Fruit fly (Drosophila melanogaster) whole organism, embryonic: ENCODE measurements around the gene CG6607.

Experiments used
- ATbp ChIP-seq: fragments of 200-800 bp; sonication (Bioruptor generic); optimal IDR thresholded peaks from 2 replicates; lab custom pipeline; 2017; ENCODE audit warnings: missing biosample characterization, mild to moderate bottlenecking, missing genetic modification characterization, missing genetic modification reagents
- Atf-2 ChIP-seq: fragments of 200-800 bp; sonication (Bioruptor generic); optimal IDR thresholded peaks from 2 replicates; lab custom pipeline; 2016; ENCODE audit warnings: missing biosample characterization, missing genetic modification characterization
- CG10147 ChIP-seq: fragments of 200-800 bp; sonication (Bioruptor generic); optimal IDR thresholded peaks from 2 replicates; lab custom pipeline; 2019; ENCODE audit warnings: missing biosample characterization, mild to moderate bottlenecking, missing genetic modification characterization, moderate library complexity
- CG10274 ChIP-seq: fragments of 200-800 bp; sonication (Bioruptor generic); optimal IDR thresholded peaks from 3 replicates; lab custom pipeline; 2017; ENCODE audit warnings: missing biosample characterization, mild to moderate bottlenecking, missing genetic modification characterization
- CG10366 ChIP-seq: fragments of 200-800 bp; sonication (Bioruptor generic); IDR thresholded peaks from 2 replicates; pipeline ENCODE4 v1.3.6; 2022; ENCODE audit warnings: missing biosample characterization, missing genetic modification characterization
- CG11398 ChIP-seq: fragments of 200-800 bp; sonication (Bioruptor generic); optimal IDR thresholded peaks from 2 replicates; lab custom pipeline; 2016; ENCODE audit warnings: missing biosample characterization, missing genetic modification characterization
- CG11504 ChIP-seq: fragments of 200-800 bp; sonication (Bioruptor generic); optimal IDR thresholded peaks from 3 replicates; lab custom pipeline; 2019; ENCODE audit warnings: missing biosample characterization, mild to moderate bottlenecking, missing genetic modification characterization, moderate library complexity
- CG12071 ChIP-seq: fragments of 200-800 bp; sonication (Bioruptor generic); optimal IDR thresholded peaks from 3 replicates; lab custom pipeline; 2018; ENCODE audit warnings: missing biosample characterization, mild to moderate bottlenecking, missing genetic modification characterization
- CG13287 ChIP-seq: fragments of 200-800 bp; sonication (Bioruptor generic); IDR thresholded peaks from 2 replicates; pipeline ENCODE4 v1.3.6; 2022; ENCODE audit warnings: missing biosample characterization, missing genetic modification characterization; ENCODE audit not compliant: partially characterized antibody
- CG15269 ChIP-seq: fragments of 200-800 bp; sonication (Bioruptor generic); optimal IDR thresholded peaks from 2 replicates; lab custom pipeline; 2018; ENCODE audit warnings: missing biosample characterization, mild to moderate bottlenecking, missing genetic modification characterization, moderate library complexity
- CG15479 ChIP-seq: fragments of 200-800 bp; sonication (Bioruptor generic); optimal IDR thresholded peaks from 3 replicates; lab custom pipeline; 2019; ENCODE audit warnings: missing biosample characterization, mild to moderate bottlenecking, missing genetic modification characterization, moderate library complexity
- CG17186 ChIP-seq: fragments of 200-800 bp; sonication (Bioruptor generic); optimal IDR thresholded peaks from 3 replicates; lab custom pipeline; 2017; ENCODE audit warnings: missing biosample characterization, missing genetic modification reagents, missing genetic modification characterization
- CG2199 ChIP-seq: fragments of 200-800 bp; sonication (Bioruptor generic); IDR thresholded peaks from 3 replicates; pipeline ENCODE4 v1.3.6; 2022; ENCODE audit warnings: missing biosample characterization, missing genetic modification characterization
- CG30431 ChIP-seq: fragments of 200-800 bp; sonication (Bioruptor generic); optimal IDR thresholded peaks from 2 replicates; lab custom pipeline; 2017; ENCODE audit warnings: missing biosample characterization, missing genetic modification characterization
- CG3065 ChIP-seq: fragments of 200-800 bp; sonication (Bioruptor generic); optimal IDR thresholded peaks from 2 replicates; lab custom pipeline; 2016; ENCODE audit warnings: missing biosample characterization, missing genetic modification characterization
- CG32772 ChIP-seq: fragments of 200-800 bp; sonication (Bioruptor generic); IDR thresholded peaks from 2 replicates; pipeline ENCODE4 v1.3.6; 2022; ENCODE audit warnings: missing biosample characterization, missing genetic modification characterization
- CG34422 ChIP-seq: fragments of 200-800 bp; sonication (Bioruptor generic); IDR thresholded peaks from 3 replicates; pipeline ENCODE4 v1.3.6; 2022; ENCODE audit warnings: missing biosample characterization, missing genetic modification characterization
- CG5953 ChIP-seq: fragments of 200-800 bp; sonication (Bioruptor generic); IDR thresholded peaks from 2 replicates; pipeline ENCODE4 v1.3.6; 2022; ENCODE audit warnings: missing biosample characterization, missing genetic modification characterization
- CG7556 ChIP-seq: fragments of 200-800 bp; sonication (Bioruptor generic); optimal IDR thresholded peaks from 2 replicates; lab custom pipeline; 2017; ENCODE audit warnings: missing biosample characterization, mild to moderate bottlenecking, missing genetic modification characterization
- CG7928 ChIP-seq: fragments of 200-800 bp; sonication (Bioruptor generic); optimal IDR thresholded peaks from 2 replicates; lab custom pipeline; 2017; ENCODE audit warnings: missing biosample characterization, mild to moderate bottlenecking, missing genetic modification characterization
- CG8478 ChIP-seq: fragments of >200 bp; optimal IDR thresholded peaks from 2 replicates; lab custom pipeline; 2018
- Chrac-16 ChIP-seq: fragments of 200-800 bp; sonication (Bioruptor generic); optimal IDR thresholded peaks from 3 replicates; lab custom pipeline; 2016; ENCODE audit warnings: missing biosample characterization, missing genetic modification characterization
- CoRest ChIP-seq: fragments of 200-800 bp; sonication (Bioruptor generic); optimal IDR thresholded peaks from 3 replicates; lab custom pipeline; 2018; ENCODE audit warnings: missing biosample characterization, mild to moderate bottlenecking, missing genetic modification characterization, moderate library complexity
- Fer2 ChIP-seq: fragments of 200-800 bp; sonication (Bioruptor generic); optimal IDR thresholded peaks from 2 replicates; lab custom pipeline; 2018; ENCODE audit warnings: missing biosample characterization, mild to moderate bottlenecking, missing genetic modification characterization, moderate library complexity
- Fer3 ChIP-seq: fragments of 200-800 bp; sonication (Bioruptor generic); optimal IDR thresholded peaks from 2 replicates; lab custom pipeline; 2018; ENCODE audit warnings: missing biosample characterization, mild to moderate bottlenecking, missing genetic modification characterization, moderate library complexity
- Hey ChIP-seq: fragments of 200-800 bp; sonication (Bioruptor generic); optimal IDR thresholded peaks from 3 replicates; lab custom pipeline; 2018; ENCODE audit warnings: missing biosample characterization, mild to moderate bottlenecking, missing genetic modification characterization
- NC2β ChIP-seq: fragments of 200-800 bp; sonication (Bioruptor generic); optimal IDR thresholded peaks from 2 replicates; lab custom pipeline; 2016; ENCODE audit warnings: missing biosample characterization, missing genetic modification characterization
- Neu2 ChIP-seq: fragments of 200-800 bp; sonication (Bioruptor generic); optimal IDR thresholded peaks from 3 replicates; lab custom pipeline; 2016; ENCODE audit warnings: missing biosample characterization, missing genetic modification characterization, borderline replicate concordance
- Nf-YB ChIP-seq: fragments of 200-800 bp; sonication (Bioruptor generic); optimal IDR thresholded peaks from 3 replicates; lab custom pipeline; 2019; ENCODE audit warnings: missing biosample characterization, mild to moderate bottlenecking, missing genetic modification characterization, moderate library complexity
- Opbp ChIP-seq: fragments of 200-800 bp; sonication (Bioruptor generic); IDR thresholded peaks from 3 replicates; pipeline ENCODE4 v1.3.6; 2022; ENCODE audit warnings: missing biosample characterization, missing genetic modification characterization; ENCODE audit not compliant: partially characterized antibody
- Sry-δ ChIP-seq: fragments of 200-800 bp; sonication (Bioruptor generic); optimal IDR thresholded peaks from 2 replicates; lab custom pipeline; 2016; ENCODE audit warnings: missing biosample characterization, missing genetic modification characterization
- Trl ChIP-seq, 3 experiments: fragments of >200 bp in 2 of 3; fragments of 200-800 bp in 1 of 3; sonication (Bioruptor generic) in 1 of 3; optimal IDR thresholded peaks; 2 replicates in 1 of 3; 3 replicates in 2 of 3; lab custom pipeline; 2016 to 2017; ENCODE audit warnings: missing biosample characterization in 1 of 3, missing genetic modification characterization in 1 of 3
- caup ChIP-seq: fragments of 200-800 bp; sonication (Bioruptor generic); optimal IDR thresholded peaks from 3 replicates; lab custom pipeline; 2017; ENCODE audit warnings: missing biosample characterization, mild to moderate bottlenecking, missing genetic modification characterization, moderate library complexity; ENCODE audit not compliant: severe bottlenecking
- chinmo ChIP-seq: fragments of 200-800 bp; sonication (Bioruptor generic); IDR thresholded peaks from 4 replicates; pipeline ENCODE4 v1.3.6; 2022; ENCODE audit warnings: missing biosample characterization, missing genetic modification characterization; ENCODE audit not compliant: partially characterized antibody
- dysf ChIP-seq: fragments of 200-800 bp; sonication (Bioruptor generic); IDR thresholded peaks from 3 replicates; pipeline ENCODE4 v1.3.6; 2022; ENCODE audit warnings: missing biosample characterization, missing genetic modification characterization
- fd96Cb ChIP-seq: fragments of 200-800 bp; sonication (Bioruptor generic); optimal IDR thresholded peaks from 2 replicates; lab custom pipeline; 2018; ENCODE audit warnings: missing biosample characterization, mild to moderate bottlenecking, missing genetic modification characterization, moderate library complexity
- gem ChIP-seq: fragments of 200-800 bp; sonication (Bioruptor generic); optimal IDR thresholded peaks from 2 replicates; lab custom pipeline; 2019; ENCODE audit warnings: missing biosample characterization, mild to moderate bottlenecking, missing genetic modification characterization, moderate library complexity
- gt ChIP-seq: fragments of 200-800 bp; sonication (Bioruptor generic); IDR thresholded peaks from 2 replicates; pipeline ENCODE4 v1.3.6; 2022; ENCODE audit warnings: missing biosample characterization, missing genetic modification characterization
- p53 ChIP-seq: fragments of 200-800 bp; sonication (Bioruptor generic); optimal IDR thresholded peaks from 2 replicates; lab custom pipeline; 2016; ENCODE audit warnings: missing biosample characterization, missing genetic modification characterization
- pzg ChIP-seq: fragments of 200-800 bp; sonication (Bioruptor generic); optimal IDR thresholded peaks from 3 replicates; lab custom pipeline; 2018; ENCODE audit warnings: missing biosample characterization, mild to moderate bottlenecking, missing genetic modification characterization, moderate library complexity
- schlank ChIP-seq: fragments of 200-800 bp; sonication (Bioruptor generic); optimal IDR thresholded peaks from 2 replicates; lab custom pipeline; 2018; ENCODE audit warnings: missing biosample characterization, mild to moderate bottlenecking, missing genetic modification characterization
- scrt ChIP-seq: fragments of 200-800 bp; sonication (Bioruptor generic); optimal IDR thresholded peaks from 2 replicates; lab custom pipeline; 2018; ENCODE audit warnings: missing biosample characterization, mild to moderate bottlenecking, missing genetic modification characterization, moderate library complexity
- sens-2 ChIP-seq: fragments of 200-800 bp; sonication (Bioruptor generic); IDR thresholded peaks from 2 replicates; pipeline ENCODE4 v1.3.6; 2022; ENCODE audit warnings: missing biosample characterization, missing genetic modification characterization
- tio ChIP-seq: fragments of 200-800 bp; sonication (Bioruptor generic); optimal IDR thresholded peaks from 2 replicates; lab custom pipeline; 2017; ENCODE audit warnings: missing biosample characterization, missing genetic modification characterization, inconsistent platforms
- wdn ChIP-seq: fragments of 200-800 bp; sonication (Bioruptor generic); IDR thresholded peaks from 2 replicates; pipeline ENCODE4 v1.3.6; 2022; ENCODE audit warnings: missing biosample characterization, missing genetic modification characterization

The CG6607 gene

dm6 chr3R:24571386-24572124 is 43.7 kb downstream of the CG6607 start (continued):
- TF ChIP-seq gem (tag; lab: Kevin White, UChicago), result no peak
- TF ChIP-seq Chrac-16 (GFP tag; lab: Kevin White, UChicago), result no peak
- TF ChIP-seq CG8478, result no peak
- TF ChIP-seq dysf (GFP tag; lab: Robert Waterston, UW), result no peak
- TF ChIP-seq CG11398 (GFP tag; lab: Kevin White, UChicago), result no peak
- TF ChIP-seq CG15479 (GFP tag; lab: Kevin White, UChicago), result no peak
- no peak for TF ChIP-seq Sry-δ (GFP tag; lab: Kevin White, UChicago)
- no peak; the same call in 2 of the 3 replicates for TF ChIP-seq CG34422 (GFP tag; lab: Robert Waterston, UW)
- TF ChIP-seq CG10366 (GFP tag; lab: Robert Waterston, UW), result no peak
- no peak for TF ChIP-seq CG2199 (GFP tag; lab: Robert Waterston, UW)
- TF ChIP-seq gt, result no peak
- no peak for TF ChIP-seq wdn (GFP tag; lab: Robert Waterston, UW)
- TF ChIP-seq ATbp (GFP tag; lab: Kevin White, UChicago), result no peak
- no peak for TF ChIP-seq CG15269 (tag; lab: Kevin White, UChicago)
- TF ChIP-seq Fer3, result peak; percentile 52
- TF ChIP-seq CG12071, result peak; percentile 16
- no peak for TF ChIP-seq pzg (GFP tag; lab: Kevin White, UChicago)
- no peak for TF ChIP-seq Hey
- TF ChIP-seq Fer2 (tag; lab: Kevin White, UChicago), result no peak
- no peak for TF ChIP-seq Nf-YB (GFP tag; lab: Kevin White, UChicago)
- TF ChIP-seq p53, result no peak
- no peak for TF ChIP-seq CG7556 (GFP tag; lab: Kevin White, UChicago)
- TF ChIP-seq tio (GFP tag; lab: Kevin White, UChicago), result no peak
- no peak for TF ChIP-seq CG7928 (GFP tag; lab: Kevin White, UChicago)
- TF ChIP-seq CoRest, result no peak
- no peak for TF ChIP-seq CG32772 (GFP tag; lab: Robert Waterston, UW)
- TF ChIP-seq CG11504 (tag; lab: Kevin White, UChicago), result no peak
- no peak for TF ChIP-seq CG10147 (GFP tag; lab: Kevin White, UChicago)
- peak; percentile 21 for TF ChIP-seq caup
- TF ChIP-seq CG5953 (GFP tag; lab: Robert Waterston, UW), result no peak
- TF ChIP-seq sens-2 (GFP tag; lab: Robert Waterston, UW), result no peak
- TF ChIP-seq fd96Cb (tag; lab: Kevin White, UChicago), result no peak
- no peak for TF ChIP-seq CG10274 (GFP tag; lab: Kevin White, UChicago)
- TF ChIP-seq CG30431 (GFP tag; lab: Kevin White, UChicago), result no peak
- TF ChIP-seq CG17186 (GFP tag; lab: Kevin White, UChicago), result no peak
- peak; percentile 82 to 95 for TF ChIP-seq Trl (optimal IDR thresholded peaks at IDR 0.05; lab: Kevin White, UChicago)
- TF ChIP-seq Trl (GFP tag; optimal IDR thresholded peaks at IDR 0.05; lab: Kevin White, UChicago), result no peak
- TF ChIP-seq NC2β, result no peak
- TF ChIP-seq Neu2, result no peak
- no peak for TF ChIP-seq Atf-2 (GFP tag; lab: Kevin White, UChicago)
- no peak for TF ChIP-seq schlank (tag; lab: Kevin White, UChicago)
- no peak for TF ChIP-seq scrt (GFP tag; lab: Kevin White, UChicago)
- TF ChIP-seq CG3065 (GFP tag; lab: Kevin White, UChicago), result no peak
- TF ChIP-seq CG13287 (GFP tag; lab: Robert Waterston, UW), result no peak
- TF ChIP-seq chinmo, result 0 out of 4 replicates have a peak, but pooled peaks have one; percentile 32
- TF ChIP-seq Opbp (GFP tag; lab: Robert Waterston, UW), result no peak
